Worm (Caenorhabditis elegans) whole organism, young adult: Measurements from ENCODE around the gene mrp-2.

Experiments
- C06A6.2 ChIP-seq: fragments of 200-800 bp; sonication (Bioruptor generic); conservative IDR thresholded peaks from 2 replicates; pipeline ENCODE4 v1.3.6; 2022; ENCODE audit warnings: missing genetic modification characterization, missing compliant biosample characterization
- D2030.7 ChIP-seq: fragments of 200-800 bp; sonication (Bioruptor generic); IDR thresholded peaks from 2 replicates; pipeline ENCODE4 v1.3.6; 2022; ENCODE audit warnings: missing genetic modification reagents, missing genetic modification characterization, missing compliant biosample characterization
- F57A8.1 ChIP-seq: fragments of 200-800 bp; sonication (Bioruptor generic); optimal IDR thresholded peaks from 2 replicates; lab custom pipeline; 2018; ENCODE audit warnings: mild to moderate bottlenecking, missing genetic modification characterization, moderate library complexity, missing compliant biosample characterization
- K11D2.4 ChIP-seq: fragments of 200-800 bp; sonication (Bioruptor generic); IDR thresholded peaks from 2 replicates; pipeline ENCODE4 v1.3.6; 2022; ENCODE audit warnings: missing genetic modification reagents, missing genetic modification characterization, missing compliant biosample characterization
- T26A5.8 ChIP-seq: sonication (generic microtip); optimal IDR thresholded peaks from 2 replicates; lab custom pipeline; 2016; ENCODE audit warnings: missing genetic modification characterization, missing compliant biosample characterization
- Y53G8AR.9 ChIP-seq: fragments of 200-800 bp; sonication (Bioruptor generic); conservative IDR thresholded peaks from 2 replicates; pipeline ENCODE4 v1.3.6; 2022; ENCODE audit warnings: missing genetic modification reagents, missing genetic modification characterization, missing compliant biosample characterization
- ZK185.1 ChIP-seq: sonication (generic microtip); optimal IDR thresholded peaks from 2 replicates; lab custom pipeline; 2016; ENCODE audit warnings: mild to moderate bottlenecking, missing genetic modification characterization, missing compliant biosample characterization; ENCODE audit not compliant: poor library complexity, severe bottlenecking
- ama-1 ChIP-seq, 3 experiments: fragments of 150-350 bp in 1 of 3; sonication (generic microtip) in 2 of 3; optimal IDR thresholded peaks; 2 replicates each; lab custom pipeline; 2014 to 2018; ENCODE audit warnings: missing biosample characterization in 2 of 3, missing genetic modification characterization in 2 of 3, missing genetic modification reagents in 2 of 3
- atf-7 ChIP-seq: sonication (generic microtip); optimal IDR thresholded peaks from 2 replicates; lab custom pipeline; 2017; ENCODE audit warnings: mild to moderate bottlenecking, missing genetic modification characterization, missing compliant biosample characterization
- bed-2 ChIP-seq: fragments of 200-800 bp; sonication (Bioruptor generic); IDR thresholded peaks from 2 replicates; pipeline ENCODE4 v1.3.6; 2022; ENCODE audit warnings: missing genetic modification reagents, missing genetic modification characterization, missing compliant biosample characterization
- cebp-1 ChIP-seq, 2 experiments: fragments of 200-800 bp in 1 of 2; sonication (Bioruptor generic) in 1 of 2; sonication (generic microtip) in 1 of 2; IDR thresholded peaks in 1 of 2; optimal IDR thresholded peaks in 1 of 2; 2 replicates each; pipeline versions ENCODE4 v1.3.6 to Lab custom; 2017 to 2022; ENCODE audit warnings: missing compliant biosample characterization in 2 of 2, missing genetic modification characterization in 2 of 2, mild to moderate bottlenecking in 1 of 2, missing genetic modification reagents in 1 of 2, moderate library complexity in 1 of 2
- cebp-2 ChIP-seq: fragments of 200-800 bp; sonication (Bioruptor generic); IDR thresholded peaks from 2 replicates; pipeline ENCODE4 v1.3.6; 2022; ENCODE audit warnings: missing genetic modification characterization, missing compliant biosample characterization
- ceh-27 ChIP-seq: fragments of 200-800 bp; sonication (Bioruptor generic); optimal IDR thresholded peaks from 2 replicates; lab custom pipeline; 2018; ENCODE audit warnings: mild to moderate bottlenecking, missing genetic modification characterization, moderate library complexity, missing compliant biosample characterization
- ceh-40 ChIP-seq: fragments of 200-800 bp; sonication (Bioruptor generic); IDR thresholded peaks from 2 replicates; pipeline ENCODE4 v1.3.6; 2022; ENCODE audit warnings: missing genetic modification characterization, missing compliant biosample characterization
- dpff-1 ChIP-seq: sonication (generic microtip); optimal IDR thresholded peaks from 2 replicates; lab custom pipeline; 2017; ENCODE audit warnings: mild to moderate bottlenecking, missing genetic modification characterization, missing compliant biosample characterization
- dpl-1 ChIP-seq: fragments of 150-350 bp; optimal IDR thresholded peaks from 2 replicates; lab custom pipeline; 2014; ENCODE audit warnings: missing biosample characterization, missing genetic modification reagents, missing genetic modification characterization
- efl-1 ChIP-seq: fragments of 150-350 bp; optimal IDR thresholded peaks from 2 replicates; lab custom pipeline; 2014; ENCODE audit warnings: missing biosample characterization, missing genetic modification reagents, missing genetic modification characterization
- egl-18 ChIP-seq: fragments of 200-800 bp; sonication (Bioruptor generic); IDR thresholded peaks from 2 replicates; pipeline ENCODE4 v1.3.6; 2022; ENCODE audit warnings: missing genetic modification reagents, missing genetic modification characterization, missing compliant biosample characterization
- lag-1 ChIP-seq: fragments of 200-800 bp; sonication (Bioruptor generic); IDR thresholded peaks from 2 replicates; pipeline ENCODE4 v1.3.6; 2022; ENCODE audit warnings: missing genetic modification reagents, missing genetic modification characterization, missing compliant biosample characterization
- let-607 ChIP-seq, 2 experiments: fragments of 200-800 bp in 1 of 2; sonication (Bioruptor generic) in 1 of 2; sonication (generic microtip) in 1 of 2; optimal IDR thresholded peaks; 2 replicates each; lab custom pipeline; 2016 to 2018; ENCODE audit warnings: mild to moderate bottlenecking in 2 of 2, missing compliant biosample characterization in 2 of 2, missing genetic modification characterization in 2 of 2, moderate library complexity in 2 of 2, missing genotype in 1 of 2
- madf-10 ChIP-seq: sonication (generic microtip); optimal IDR thresholded peaks from 2 replicates; lab custom pipeline; 2016; ENCODE audit warnings: mild to moderate bottlenecking, missing genetic modification characterization, missing compliant biosample characterization
- madf-3 ChIP-seq: fragments of 200-800 bp; sonication (Bioruptor generic); IDR thresholded peaks from 2 replicates; pipeline ENCODE4 v1.3.6; 2022; ENCODE audit warnings: missing genetic modification reagents, missing genetic modification characterization, missing compliant biosample characterization
- madf-8 ChIP-seq: fragments of 200-800 bp; sonication (Bioruptor generic); conservative IDR thresholded peaks from 2 replicates; pipeline ENCODE4 v1.3.6; 2022; ENCODE audit warnings: missing genetic modification reagents, missing genetic modification characterization, missing compliant biosample characterization
- nfya-2 ChIP-seq: fragments of 200-800 bp; sonication (Bioruptor generic); IDR thresholded peaks from 2 replicates; pipeline ENCODE4 v1.3.6; 2022; ENCODE audit warnings: missing genetic modification reagents, missing genetic modification characterization, missing compliant biosample characterization
- nhr-120 ChIP-seq: fragments of 200-800 bp; sonication (Bioruptor generic); IDR thresholded peaks from 2 replicates; pipeline ENCODE4 v1.3.6; 2022; ENCODE audit warnings: missing genetic modification characterization, missing compliant biosample characterization
- nhr-179 ChIP-seq: sonication (generic microtip); optimal IDR thresholded peaks from 2 replicates; lab custom pipeline; 2016; ENCODE audit warnings: mild to moderate bottlenecking, missing genetic modification characterization, missing compliant biosample characterization
- nhr-80 ChIP-seq: sonication (generic microtip); optimal IDR thresholded peaks from 2 replicates; lab custom pipeline; 2016; ENCODE audit warnings: missing genetic modification characterization, missing compliant biosample characterization
- snpc-1.3 ChIP-seq: sonication (generic microtip); optimal IDR thresholded peaks from 2 replicates; lab custom pipeline; 2017; ENCODE audit warnings: missing genetic modification characterization, mild to moderate bottlenecking, missing compliant biosample characterization, antibody characterized with exemption, moderate library complexity, missing genotype, missing genetic modification reagents; ENCODE audit not compliant: insufficient read depth
- snpc-3.4 ChIP-seq: sonication (generic microtip); optimal IDR thresholded peaks from 2 replicates; lab custom pipeline; 2017; ENCODE audit warnings: missing genetic modification characterization, mild to moderate bottlenecking, missing compliant biosample characterization, antibody characterized with exemption, moderate library complexity, missing genotype, missing genetic modification reagents
- unc-130 ChIP-seq: sonication (generic microtip); optimal IDR thresholded peaks from 2 replicates; lab custom pipeline; 2016; ENCODE audit warnings: missing genetic modification reagents, missing genetic modification characterization, missing compliant biosample characterization
- xnd-1 ChIP-seq: sonication (generic microtip); optimal IDR thresholded peaks from 2 replicates; lab custom pipeline; 2016; ENCODE audit warnings: missing genotype, missing genetic modification reagents, missing genetic modification characterization, missing compliant biosample characterization
- zfh-2 ChIP-seq: fragments of 200-800 bp; sonication (Bioruptor generic); conservative IDR thresholded peaks from 2 replicates; pipeline ENCODE4 v1.3.6; 2022; ENCODE audit warnings: missing genetic modification reagents, missing genetic modification characterization, missing compliant biosample characterization
- ztf-18 ChIP-seq: sonication (generic microtip); optimal IDR thresholded peaks from 2 replicates; lab custom pipeline; 2016; ENCODE audit warnings: missing genotype, mild to moderate bottlenecking, missing genetic modification characterization, missing compliant biosample characterization
- ztf-26 ChIP-seq: sonication (generic microtip); optimal IDR thresholded peaks from 2 replicates; lab custom pipeline; 2017; ENCODE audit warnings: missing genetic modification characterization, missing compliant biosample characterization
- ztf-28 ChIP-seq: fragments of 200-800 bp; sonication (Bioruptor generic); IDR thresholded peaks from 2 replicates; pipeline ENCODE4 v1.3.6; 2022; ENCODE audit warnings: missing genetic modification reagents, missing genetic modification characterization, missing compliant biosample characterization
- ztf-3 ChIP-seq: fragments of 200-800 bp; sonication (Bioruptor generic); optimal IDR thresholded peaks from 2 replicates; lab custom pipeline; 2018; ENCODE audit warnings: mild to moderate bottlenecking, missing genetic modification characterization, missing compliant biosample characterization

The mrp-2 gene

DNA sequence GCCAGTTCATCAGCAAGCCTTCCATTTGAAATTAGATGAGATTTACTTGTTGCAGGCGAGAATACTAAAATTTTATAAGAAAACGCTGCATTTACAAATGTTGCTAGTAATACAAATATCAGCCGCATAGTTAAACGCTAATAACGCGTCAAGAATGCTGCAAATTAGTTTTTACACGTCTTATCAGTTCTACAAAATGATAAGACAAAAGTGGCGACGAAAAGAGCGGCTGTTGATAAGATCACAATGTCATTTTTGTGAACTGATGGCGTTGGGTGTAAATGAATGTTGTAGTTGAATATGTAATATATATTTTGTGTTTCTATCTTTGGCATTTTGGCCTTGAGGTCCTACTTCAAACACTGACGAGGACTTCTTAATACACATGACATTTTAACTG, 42.5 kb downstream of the mrp-2 start, which contains the start of gene ugt-46:
TSS of gene ugt-46 (minus strand) at position 279 of the 400 bp plus-strand sequence.
- TF ChIP-seq nhr-80 (tag; lab: Kevin White, UChicago) (peak; percentile 70), ztf-26 (tag; lab: Kevin White, UChicago) (no peak)

DNA sequence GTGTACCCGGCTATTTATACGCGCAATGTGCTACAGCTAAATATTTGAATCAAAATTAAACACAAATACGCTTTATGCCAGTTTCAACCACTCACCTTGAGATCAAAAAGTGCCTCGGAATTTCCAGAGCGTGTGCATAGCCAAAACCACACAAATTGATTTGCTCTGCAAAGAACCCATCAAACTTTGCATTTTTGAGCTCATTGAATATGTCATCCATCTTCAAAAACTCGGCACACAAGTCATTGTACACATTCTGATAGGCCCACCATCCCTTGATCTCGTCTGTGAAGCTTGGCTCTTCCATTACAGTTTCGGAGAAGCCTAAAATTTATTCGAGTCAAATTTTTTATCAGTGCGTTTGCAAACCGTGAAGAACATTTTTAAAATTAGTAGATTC, 43.1 kb downstream of the mrp-2 start:
- TF ChIP-seq ztf-18 (tag; lab: Kevin White, UChicago) (no peak), K11D2.4 (GFP tag; lab: Robert Waterston, UW) (no peak), F57A8.1 (GFP tag; lab: Kevin White, UChicago) (no peak), nhr-120 (GFP tag; lab: Robert Waterston, UW) (no peak)

DNA sequence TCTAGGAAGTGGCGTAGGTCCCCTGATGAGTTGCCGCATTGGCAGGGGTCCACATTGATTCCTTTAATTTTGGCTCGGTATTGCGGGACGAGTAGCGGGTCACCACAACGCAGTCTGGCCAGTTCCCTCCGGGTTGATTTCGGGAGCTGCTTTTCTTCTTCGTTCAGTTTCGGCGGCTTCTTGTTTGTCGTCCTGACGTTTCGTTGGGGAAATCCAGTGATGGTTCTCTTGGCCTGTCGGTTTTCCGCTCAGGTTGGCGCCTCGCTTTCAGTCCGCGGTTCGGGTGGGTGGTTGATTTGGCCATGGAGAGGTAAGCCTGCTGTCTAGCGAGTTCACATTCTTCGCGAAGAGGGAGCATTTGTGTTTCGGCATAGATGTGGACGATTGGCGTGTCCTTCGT, 43.7 kb downstream of the mrp-2 start:
- peak; percentile 61; the same call in 1 of the 2 replicates for TF ChIP-seq zfh-2
- TF ChIP-seq lag-1 (GFP tag; lab: Robert Waterston, UW) = no peak

DNA sequence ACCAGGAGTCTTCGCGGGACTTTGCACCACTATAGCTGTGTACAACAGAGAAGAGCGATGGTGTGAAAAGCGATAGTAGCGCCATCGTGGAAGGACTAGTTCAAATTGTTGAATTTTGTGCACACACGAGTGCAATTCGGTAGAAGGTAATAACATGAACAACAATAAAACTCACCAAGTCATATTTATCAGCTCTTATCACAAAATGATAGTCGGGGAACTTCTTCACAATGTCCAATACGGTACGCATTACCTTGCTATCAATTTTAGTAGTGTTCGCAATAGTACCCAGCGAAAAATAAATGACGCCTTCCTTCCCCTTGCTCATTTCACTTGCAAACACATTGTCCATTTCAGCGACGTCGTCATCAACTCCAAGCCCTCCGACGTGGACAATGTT, 44.8 kb downstream of the mrp-2 start:
- no peak for TF ChIP-seq madf-8 (GFP tag; lab: Robert Waterston, UW)
- TF ChIP-seq ceh-40 = no peak

DNA sequence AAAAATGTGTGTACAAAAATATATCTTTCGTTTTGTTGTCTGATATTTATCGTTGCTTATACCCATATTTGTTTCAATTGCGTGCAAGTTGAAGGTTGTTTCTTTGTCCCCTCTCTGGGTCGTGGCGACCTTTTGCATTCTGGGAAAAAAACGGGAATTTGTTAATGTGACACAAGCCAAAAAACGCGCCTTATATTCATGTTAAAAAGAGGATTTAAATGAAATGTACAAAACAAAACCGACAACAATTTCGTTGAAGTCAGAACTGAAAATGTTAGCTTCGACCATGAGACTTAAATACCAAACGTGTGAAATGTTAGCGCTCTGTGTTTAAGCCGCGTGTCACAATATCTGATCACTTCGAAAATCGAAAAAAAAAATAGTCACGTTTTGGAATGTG, 48.0 kb downstream of the mrp-2 start:
- TF ChIP-seq D2030.7 (GFP tag; lab: Robert Waterston, UW) (no peak), madf-10 (tag; lab: Kevin White, UChicago) (no peak), dpl-1 (GFP tag; lab: Kevin White, UChicago) (no peak), atf-7 (no peak), cebp-1 (GFP tag; IDR thresholded peaks at IDR 0.05; lab: Robert Waterston, UW) (no peak), cebp-1 (tag; optimal IDR thresholded peaks at IDR 0.05; lab: Kevin White, UChicago) (no peak), xnd-1 (tag; lab: Kevin White, UChicago) (no peak), ztf-18 (tag; lab: Kevin White, UChicago) (no peak), dpff-1 (tag; lab: Kevin White, UChicago) (no peak), ztf-3 (GFP tag; lab: Kevin White, UChicago) (no peak), ztf-28 (GFP tag; lab: Robert Waterston, UW) (no peak), Y53G8AR.9 (no peak), C06A6.2 (GFP tag; lab: Robert Waterston, UW) (no peak), ama-1 (optimal IDR thresholded peaks at IDR 0.05; lab: Kevin White, UChicago) (no peak), ama-1 (GFP tag; optimal IDR thresholded peaks at IDR 0.05; lab: Kevin White, UChicago) (no peak), cebp-2 (no peak), ceh-27 (GFP tag; lab: Kevin White, UChicago) (no peak), nhr-179 (tag; lab: Kevin White, UChicago) (no peak), egl-18 (GFP tag; lab: Robert Waterston, UW) (no peak), bed-2 (no peak), ZK185.1 (tag; lab: Kevin White, UChicago) (no peak), snpc-3.4 (no peak)

DNA sequence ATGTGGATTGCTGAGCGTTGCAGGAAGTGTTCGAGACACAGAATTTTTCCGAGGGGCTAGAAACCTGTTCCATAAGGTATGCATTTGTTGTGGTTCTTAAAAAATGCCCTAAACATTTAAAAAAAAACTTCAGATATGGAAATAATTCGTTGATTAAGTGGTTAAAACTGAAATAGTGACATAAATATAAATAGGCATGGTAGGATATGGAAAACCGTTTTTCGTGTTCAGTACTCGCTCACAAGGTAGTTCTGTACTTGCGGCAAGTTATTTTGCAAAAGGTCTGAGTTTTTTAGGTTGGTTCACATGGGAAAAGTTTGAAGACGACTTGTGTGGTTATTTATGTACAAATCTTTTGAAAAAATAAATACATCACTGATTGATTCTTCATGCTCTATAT, 51.6 kb downstream of the mrp-2 start, which contains the start of gene B0310.3:
TSS of gene B0310.3 (minus strand) at position 101 of the 400 bp plus-strand sequence.
- TF ChIP-seq efl-1 (GFP tag; lab: Kevin White, UChicago) (no peak), let-607 (tag; optimal IDR thresholded peaks at IDR 0.05; lab: Kevin White, UChicago) (no peak), nfya-2 (no peak), Y53G8AR.9 (no peak), madf-3 (GFP tag; lab: Robert Waterston, UW) (no peak), snpc-1.3 (tag; lab: Kevin White, UChicago) (no peak), unc-130 (GFP tag; lab: Kevin White, UChicago) (no peak), ceh-40 (no peak), T26A5.8 (no peak)
